Fruit fly (Drosophila melanogaster): ENCODE data around the gene CG5646.

Gene CG5646

DNA sequence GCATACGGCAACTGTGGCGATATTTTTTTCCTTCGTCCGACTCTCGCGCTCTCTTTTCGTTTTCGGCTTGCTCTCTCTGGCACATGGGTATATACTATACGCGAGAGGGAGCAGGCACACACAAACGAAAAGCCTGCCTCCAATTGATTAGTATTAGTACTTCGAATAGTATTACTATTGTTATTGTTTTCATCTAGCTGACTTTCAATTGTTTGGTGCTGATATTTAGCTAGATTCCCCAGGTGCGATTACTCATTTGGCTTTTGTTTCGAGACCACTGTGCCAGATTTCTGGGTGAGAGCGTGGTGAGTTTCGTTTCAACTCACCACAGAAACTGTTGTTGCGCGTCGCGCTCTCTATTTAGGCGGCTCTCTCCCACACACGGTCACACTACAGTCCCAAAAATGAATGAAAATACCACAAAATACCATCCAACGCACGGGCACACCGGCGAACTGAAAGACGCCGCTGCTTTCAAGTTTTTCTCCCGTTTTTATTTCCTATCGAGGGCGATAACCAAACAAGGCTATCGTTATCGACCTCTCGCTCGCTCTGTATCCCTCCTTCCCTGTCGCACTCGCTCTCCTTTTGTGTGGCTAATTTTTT is 20.2 kb upstream of the CG5646 start (continued):
- TF ChIP-seq C15 (GFP tag; IDR thresholded peaks at IDR 0.05) (no peak), CG13894 (tag; optimal IDR thresholded peaks at IDR 0.05) (peak; percentile 20), CG13296 (GFP tag; optimal IDR thresholded peaks at IDR 0.05) (peak; percentile 84), tx (GFP tag; optimal IDR thresholded peaks at IDR 0.05) (peak; percentile 10), dpn (GFP tag; optimal IDR thresholded peaks at IDR 0.05) (peak; percentile 22 to 60), CoRest (tag; optimal IDR thresholded peaks at IDR 0.05) (peak; percentile 33), CG9609 (GFP tag; optimal IDR thresholded peaks at IDR 0.05) (peak; percentile 3), CG17612 (GFP tag; IDR thresholded peaks at IDR 0.05) (no peak), sisA (GFP tag; IDR thresholded peaks at IDR 0.05) (no peak), CG10209 (GFP tag; optimal IDR thresholded peaks at IDR 0.05) (peak; percentile 21), gt (GFP tag; IDR thresholded peaks at IDR 0.05) (no peak), Gug (GFP tag; IDR thresholded peaks at IDR 0.05) (peak; percentile 14; the same call in 1 of the 4 replicates), CG18476 (GFP tag; optimal IDR thresholded peaks at IDR 0.05) (peak; percentile 37), esg (GFP tag; conservative IDR thresholded peaks at IDR 0.05) (no peak), CG10366 (GFP tag; IDR thresholded peaks at IDR 0.05) (no peak), Trl (optimal IDR thresholded peaks at IDR 0.05) (peak; percentile 91 to 94), Trl (GFP tag; optimal IDR thresholded peaks at IDR 0.05) (peak; percentile 84), CG11456 (GFP tag; IDR thresholded peaks at IDR 0.05) (no peak), lbe (GFP tag; optimal IDR thresholded peaks at IDR 0.05) (peak; percentile 79), twi (tag; optimal IDR thresholded peaks at IDR 0.05) (no peak), sc (optimal IDR thresholded peaks at IDR 0.05) (no peak), sc (GFP tag; optimal IDR thresholded peaks at IDR 0.05) (no peak), CG10654 (GFP tag; optimal IDR thresholded peaks at IDR 0.05) (no peak), CG15696 (tag; optimal IDR thresholded peaks at IDR 0.05) (no peak), disco-r (GFP tag; optimal IDR thresholded peaks at IDR 0.05) (no peak), Lpt (GFP tag; optimal IDR thresholded peaks at IDR 0.05) (no peak), vvl (GFP tag; IDR thresholded peaks at IDR 0.05) (no peak), ems (GFP tag; optimal IDR thresholded peaks at IDR 0.05) (peak; percentile 10), CG11696 (GFP tag; IDR thresholded peaks at IDR 0.05) (no peak), nerfin-2 (GFP tag; IDR thresholded peaks at IDR 0.05; ENCODE audit: partially characterized antibody) (no peak), CG11398 (GFP tag; optimal IDR thresholded peaks at IDR 0.05) (peak; percentile 32), zen (tag; optimal IDR thresholded peaks at IDR 0.05) (no peak), lov (optimal IDR thresholded peaks at IDR 0.05) (no peak), lov (GFP tag; IDR thresholded peaks at IDR 0.05) (no peak), CG15601 (tag; optimal IDR thresholded peaks at IDR 0.05) (peak; percentile 40), Ssrp (tag; optimal IDR thresholded peaks at IDR 0.05) (no peak), CG7839 (tag; optimal IDR thresholded peaks at IDR 0.05) (peak; percentile 48), CG6689 (GFP tag; IDR thresholded peaks at IDR 0.05) (no peak), Lim3 (GFP tag; IDR thresholded peaks at IDR 0.05) (no peak), tio (GFP tag; optimal IDR thresholded peaks at IDR 0.05) (no peak), HmgZ (tag; optimal IDR thresholded peaks at IDR 0.05) (peak; percentile 72), Dfd (GFP tag; optimal IDR thresholded peaks at IDR 0.05) (no peak), NfI (GFP tag; optimal IDR thresholded peaks at IDR 0.05) (peak; percentile 63), ap (GFP tag; IDR thresholded peaks at IDR 0.05) (no peak), Dbx (GFP tag; IDR thresholded peaks at IDR 0.05) (no peak), CG9437 (GFP tag; optimal IDR thresholded peaks at IDR 0.05) (no peak), pan (optimal IDR thresholded peaks at IDR 0.05) (no peak), pan (GFP tag; optimal IDR thresholded peaks at IDR 0.05 in 1 of 2, IDR thresholded peaks at IDR 0.05 in 1 of 2) (no peak), CG18262 (tag; optimal IDR thresholded peaks at IDR 0.05) (peak; percentile 63), CG3995 (GFP tag; optimal IDR thresholded peaks at IDR 0.05) (no peak), CG14050 (GFP tag; IDR thresholded peaks at IDR 0.05) (no peak), odd (GFP tag; optimal IDR thresholded peaks at IDR 0.05) (peak; percentile 66), Bteb2 (GFP tag; optimal IDR thresholded peaks at IDR 0.05) (no peak)

Data from whole organism, embryonic.